Fruit fly (Drosophila melanogaster): Measurements from ENCODE around the gene mthl5.

- TF ChIP-seq Dll (optimal IDR thresholded peaks at IDR 0.05) (peak; percentile 92), psq (optimal IDR thresholded peaks at IDR 0.05) (no peak)
These were observed at the start of gene mthl5 for dm6 chr3R:11887114-11888037.

Data from whole organism.